Comparison of ENCODE assay signal across 1 fruit fly cellular context in the genomic region with DNA sequence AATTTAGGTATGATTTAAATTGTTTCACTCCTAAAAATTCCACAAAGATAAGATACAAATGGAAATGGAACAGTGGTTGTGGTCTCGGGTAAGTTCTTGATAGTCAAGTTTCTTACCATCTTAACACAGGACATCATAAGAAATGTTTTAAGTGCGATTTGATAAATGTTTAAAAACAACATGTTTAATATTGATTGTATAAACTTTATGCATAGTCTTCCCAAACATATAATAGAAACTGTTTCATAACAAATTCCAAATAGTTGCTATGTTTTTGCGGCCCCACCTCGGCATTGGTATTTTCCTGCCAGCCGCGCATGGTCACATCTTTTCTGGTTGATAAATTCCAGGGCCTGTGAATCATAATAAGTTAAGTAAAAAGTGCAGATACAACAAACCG.
A peak's percentile ranks its signal among the peaks of the same experiment; 100 is the strongest.
TF ChIP-seq lines count a peak whose summit lies in the region.

A gene (plus strand): TSS at position 318 of the 400 bp plus-strand sequence.

TF ChIP-seq in whole organism, embryonic, 481 proteins besides CTCF, POLR2A, EP300 and RAD21 (continued from another document and continues in another):
- TF ChIP-seq Hr78 (GFP tag; optimal IDR thresholded peaks at IDR 0.05; lab: Kevin White, UChicago) = no peak
- no peak for TF ChIP-seq cwo (GFP tag; optimal IDR thresholded peaks at IDR 0.05; lab: Kevin White, UChicago)
- TF ChIP-seq CG17612 (GFP tag; IDR thresholded peaks at IDR 0.05; lab: Robert Waterston, UW) = no peak
- TF ChIP-seq Ets97D (GFP tag; optimal IDR thresholded peaks at IDR 0.05; lab: Kevin White, UChicago) = peak; percentile 57
- peak; percentile 65 for TF ChIP-seq CG2116 (GFP tag; optimal IDR thresholded peaks at IDR 0.05; lab: Kevin White, UChicago)
- no peak for TF ChIP-seq Nf-YB (GFP tag; optimal IDR thresholded peaks at IDR 0.05; lab: Kevin White, UChicago)
- TF ChIP-seq Nf-YA (GFP tag; IDR thresholded peaks at IDR 0.05; lab: Robert Waterston, UW) = no peak
- TF ChIP-seq ap (GFP tag; IDR thresholded peaks at IDR 0.05; lab: Robert Waterston, UW) = peak; percentile 37
- TF ChIP-seq trem (tag; optimal IDR thresholded peaks at IDR 0.05; lab: Kevin White, UChicago) = peak; percentile 89
- TF ChIP-seq Eip74EF (GFP tag; optimal IDR thresholded peaks at IDR 0.05; lab: Kevin White, UChicago) = no peak
- no peak for TF ChIP-seq jing (GFP tag; optimal IDR thresholded peaks at IDR 0.05; lab: Kevin White, UChicago)
- TF ChIP-seq chm (GFP tag; IDR thresholded peaks at IDR 0.05; lab: Robert Waterston, UW) = no peak
- TF ChIP-seq amos (GFP tag; IDR thresholded peaks at IDR 0.05; lab: Robert Waterston, UW; ENCODE audit: partially characterized antibody) = no peak
- TF ChIP-seq HLH4C (GFP tag; IDR thresholded peaks at IDR 0.05; lab: Robert Waterston, UW; ENCODE audit: partially characterized antibody) = no peak
- no peak for TF ChIP-seq ato (GFP tag; IDR thresholded peaks at IDR 0.05; lab: Robert Waterston, UW; ENCODE audit: partially characterized antibody)
- TF ChIP-seq gcm2 (GFP tag; optimal IDR thresholded peaks at IDR 0.05; lab: Kevin White, UChicago) = no peak
- peak; percentile 27 for TF ChIP-seq CG15601 (tag; optimal IDR thresholded peaks at IDR 0.05; lab: Kevin White, UChicago)
- TF ChIP-seq onecut (GFP tag; IDR thresholded peaks at IDR 0.05; lab: Robert Waterston, UW) = no peak
- TF ChIP-seq ewg (GFP tag; optimal IDR thresholded peaks at IDR 0.05; lab: Kevin White, UChicago) = peak; percentile 43
- TF ChIP-seq CG8765 (GFP tag; IDR thresholded peaks at IDR 0.05; lab: Robert Waterston, UW) = peak; percentile 42; the same call in 1 of the 2 replicates
- TF ChIP-seq CG4404 (GFP tag; IDR thresholded peaks at IDR 0.05; lab: Robert Waterston, UW) = no peak
- peak; percentile 68 for TF ChIP-seq CG3847 (GFP tag; IDR thresholded peaks at IDR 0.05; lab: Robert Waterston, UW)
- peak; percentile 35; the same call in 1 of the 3 replicates for TF ChIP-seq CG11695 (GFP tag; IDR thresholded peaks at IDR 0.05; lab: Robert Waterston, UW)
- no peak for TF ChIP-seq sim (GFP tag; IDR thresholded peaks at IDR 0.05; lab: Robert Waterston, UW)
- TF ChIP-seq CG14965 (GFP tag; optimal IDR thresholded peaks at IDR 0.05; lab: Kevin White, UChicago; ENCODE audit: borderline replicate concordance) = no peak
- peak; percentile 62 for TF ChIP-seq Xbp1 (GFP tag; optimal IDR thresholded peaks at IDR 0.05; lab: Kevin White, UChicago)
- peak; percentile 22 for TF ChIP-seq CG15696 (tag; optimal IDR thresholded peaks at IDR 0.05; lab: Kevin White, UChicago)
- TF ChIP-seq PHDP (tag; optimal IDR thresholded peaks at IDR 0.05; lab: Kevin White, UChicago) = no peak
- no peak for TF ChIP-seq Stat92E (GFP tag; optimal IDR thresholded peaks at IDR 0.05; lab: Kevin White, UChicago)
- TF ChIP-seq CG8359 (GFP tag; optimal IDR thresholded peaks at IDR 0.05; lab: Kevin White, UChicago; ENCODE audit: borderline replicate concordance) = no peak
- TF ChIP-seq CG2712 (tag; optimal IDR thresholded peaks at IDR 0.05; lab: Kevin White, UChicago) = no peak
- TF ChIP-seq CG42726 (GFP tag; IDR thresholded peaks at IDR 0.05; lab: Robert Waterston, UW; ENCODE audit: partially characterized antibody) = no peak
- TF ChIP-seq zf30C (GFP tag; optimal IDR thresholded peaks at IDR 0.05; lab: Kevin White, UChicago) = no peak
- peak; percentile 4 for TF ChIP-seq cato (GFP tag; optimal IDR thresholded peaks at IDR 0.05; lab: Kevin White, UChicago; ENCODE audit: borderline replicate concordance)
- TF ChIP-seq her (GFP tag; optimal IDR thresholded peaks at IDR 0.05; lab: Kevin White, UChicago) = peak; percentile 22
- TF ChIP-seq Chrac-16 (GFP tag; optimal IDR thresholded peaks at IDR 0.05; lab: Kevin White, UChicago) = peak; percentile 23
- TF ChIP-seq inv (GFP tag; IDR thresholded peaks at IDR 0.05; lab: Robert Waterston, UW; ENCODE audit: partially characterized antibody) = no peak
- TF ChIP-seq NfI (GFP tag; optimal IDR thresholded peaks at IDR 0.05; lab: Kevin White, UChicago) = no peak
- no peak for TF ChIP-seq CG17568 (GFP tag; optimal IDR thresholded peaks at IDR 0.05; lab: Kevin White, UChicago)
- TF ChIP-seq CG8281 (tag; optimal IDR thresholded peaks at IDR 0.05; lab: Kevin White, UChicago) = no peak
- TF ChIP-seq pb (GFP tag; optimal IDR thresholded peaks at IDR 0.05; lab: Kevin White, UChicago) = no peak
- peak; percentile 50 for TF ChIP-seq CHES-1-like (GFP tag; optimal IDR thresholded peaks at IDR 0.05; lab: Kevin White, UChicago)
- no peak for TF ChIP-seq Sry-β (GFP tag; optimal IDR thresholded peaks at IDR 0.05; lab: Kevin White, UChicago)
- TF ChIP-seq Doc3 (GFP tag; IDR thresholded peaks at IDR 0.05; lab: Robert Waterston, UW; ENCODE audit: partially characterized antibody) = no peak
- peak; percentile 69 for TF ChIP-seq nerfin-1 (tag; optimal IDR thresholded peaks at IDR 0.05; lab: Kevin White, UChicago)
- no peak for TF ChIP-seq Sox102F (GFP tag; optimal IDR thresholded peaks at IDR 0.05; lab: Kevin White, UChicago)
- TF ChIP-seq stc (GFP tag; IDR thresholded peaks at IDR 0.05; lab: Robert Waterston, UW) = peak; percentile 28; the same call in 1 of the 2 replicates
- peak; percentile 29; the same call in 1 of the 3 replicates for TF ChIP-seq croc (GFP tag; conservative IDR thresholded peaks at IDR 0.05; lab: Robert Waterston, UW)
- peak; percentile 60 for TF ChIP-seq Myb (GFP tag; optimal IDR thresholded peaks at IDR 0.05; lab: Kevin White, UChicago)
- no peak for TF ChIP-seq Drgx (GFP tag; IDR thresholded peaks at IDR 0.05; lab: Robert Waterston, UW)
- peak; percentile 74 for TF ChIP-seq CG10366 (GFP tag; IDR thresholded peaks at IDR 0.05; lab: Robert Waterston, UW)
- peak; percentile 50 for TF ChIP-seq dmrt11E (tag; optimal IDR thresholded peaks at IDR 0.05; lab: Kevin White, UChicago)
- peak; percentile 63 for TF ChIP-seq CG10267 (tag; optimal IDR thresholded peaks at IDR 0.05; lab: Kevin White, UChicago)
- no peak for TF ChIP-seq MTF-1 (GFP tag; optimal IDR thresholded peaks at IDR 0.05; lab: Kevin White, UChicago; ENCODE audit: borderline replicate concordance)
- TF ChIP-seq slbo (GFP tag; IDR thresholded peaks at IDR 0.05; lab: Robert Waterston, UW) = peak; percentile 85
- no peak for TF ChIP-seq CG17912 (GFP tag; optimal IDR thresholded peaks at IDR 0.05; lab: Kevin White, UChicago)
- TF ChIP-seq CG15479 (GFP tag; optimal IDR thresholded peaks at IDR 0.05; lab: Kevin White, UChicago) = no peak
- TF ChIP-seq BEAF-32 (GFP tag; optimal IDR thresholded peaks at IDR 0.05; lab: Kevin White, UChicago) = peak; percentile 18
- no peak for TF ChIP-seq CG33557 (GFP tag; optimal IDR thresholded peaks at IDR 0.05; lab: Kevin White, UChicago)
- TF ChIP-seq HLH54F (GFP tag; optimal IDR thresholded peaks at IDR 0.05; lab: Kevin White, UChicago) = peak; percentile 61
- no peak for TF ChIP-seq CG7745 (tag; optimal IDR thresholded peaks at IDR 0.05; lab: Kevin White, UChicago)
- TF ChIP-seq CG7839 (tag; optimal IDR thresholded peaks at IDR 0.05; lab: Kevin White, UChicago) = peak; percentile 57
- TF ChIP-seq CG3726 (GFP tag; IDR thresholded peaks at IDR 0.05; lab: Robert Waterston, UW) = no peak
- peak; percentile 20 for TF ChIP-seq Max (GFP tag; optimal IDR thresholded peaks at IDR 0.05; lab: Kevin White, UChicago)
- no peak for TF ChIP-seq ash1 (GFP tag; optimal IDR thresholded peaks at IDR 0.05; lab: Kevin White, UChicago)
- peak; percentile 80 for TF ChIP-seq gfzf (GFP tag; optimal IDR thresholded peaks at IDR 0.05; lab: Kevin White, UChicago)
- no peak for TF ChIP-seq nom (GFP tag; optimal IDR thresholded peaks at IDR 0.05; lab: Kevin White, UChicago)
- peak; percentile 3 for TF ChIP-seq CG30431 (GFP tag; optimal IDR thresholded peaks at IDR 0.05; lab: Kevin White, UChicago)
- TF ChIP-seq pzg (GFP tag; optimal IDR thresholded peaks at IDR 0.05; lab: Kevin White, UChicago) = peak; percentile 66
- peak; percentile 74; the same call in 2 of the 3 replicates for TF ChIP-seq tgo (GFP tag; IDR thresholded peaks at IDR 0.05; lab: Robert Waterston, UW)
- TF ChIP-seq bowl (GFP tag; IDR thresholded peaks at IDR 0.05; lab: Robert Waterston, UW) = no peak
- peak; percentile 35 for TF ChIP-seq Asciz (GFP tag; optimal IDR thresholded peaks at IDR 0.05; lab: Kevin White, UChicago)
- peak; percentile 39 for TF ChIP-seq Six4 (GFP tag; optimal IDR thresholded peaks at IDR 0.05; lab: Kevin White, UChicago)
- TF ChIP-seq dati (GFP tag; IDR thresholded peaks at IDR 0.05; lab: Robert Waterston, UW) = no peak
- no peak for TF ChIP-seq bcd (GFP tag; optimal IDR thresholded peaks at IDR 0.05; lab: Kevin White, UChicago)
- TF ChIP-seq TFAM (GFP tag; optimal IDR thresholded peaks at IDR 0.05; lab: Kevin White, UChicago) = no peak
- peak; percentile 22 for TF ChIP-seq CG12104 (GFP tag; optimal IDR thresholded peaks at IDR 0.05; lab: Kevin White, UChicago)
- peak; percentile 60 for TF ChIP-seq CG11247 (GFP tag; IDR thresholded peaks at IDR 0.05; lab: Robert Waterston, UW)
- TF ChIP-seq CG7556 (GFP tag; optimal IDR thresholded peaks at IDR 0.05; lab: Kevin White, UChicago) = peak; percentile 30
- peak; percentile 7 for TF ChIP-seq gsb-n (tag; optimal IDR thresholded peaks at IDR 0.05; lab: Kevin White, UChicago)
- TF ChIP-seq Bteb2 (GFP tag; optimal IDR thresholded peaks at IDR 0.05; lab: Kevin White, UChicago) = peak; percentile 13
- peak; percentile 69 for TF ChIP-seq CG15514 (GFP tag; optimal IDR thresholded peaks at IDR 0.05; lab: Kevin White, UChicago)
- TF ChIP-seq kah (GFP tag; optimal IDR thresholded peaks at IDR 0.05; lab: Kevin White, UChicago) = no peak
- TF ChIP-seq ken (GFP tag; IDR thresholded peaks at IDR 0.05; lab: Robert Waterston, UW) = peak; percentile 85
- TF ChIP-seq CG12769 (tag; optimal IDR thresholded peaks at IDR 0.05; lab: Kevin White, UChicago) = no peak
- peak; percentile 92 for TF ChIP-seq Med (GFP tag; lab: Kevin White, UChicago)
- peak; percentile 26 for TF ChIP-seq Sin3A (optimal IDR thresholded peaks at IDR 0.05; lab: Kevin White, UChicago)
- no peak for TF ChIP-seq caup (GFP tag; optimal IDR thresholded peaks at IDR 0.05; lab: Kevin White, UChicago; ENCODE audit: severe bottlenecking)
- no peak for TF ChIP-seq CG10959 (GFP tag; IDR thresholded peaks at IDR 0.05; lab: Robert Waterston, UW)
- no peak for TF ChIP-seq CG2129 (GFP tag; IDR thresholded peaks at IDR 0.05; lab: Robert Waterston, UW; ENCODE audit: partially characterized antibody)
- TF ChIP-seq Bgb (GFP tag; IDR thresholded peaks at IDR 0.05; lab: Robert Waterston, UW; ENCODE audit: partially characterized antibody) = no peak
- TF ChIP-seq CG4328 (GFP tag; optimal IDR thresholded peaks at IDR 0.05; lab: Kevin White, UChicago) = no peak
- TF ChIP-seq Bdp1 (GFP tag; optimal IDR thresholded peaks at IDR 0.05; lab: Kevin White, UChicago) = no peak
- no peak for TF ChIP-seq odd (GFP tag; optimal IDR thresholded peaks at IDR 0.05; lab: Kevin White, UChicago)
- peak; percentile 64 for TF ChIP-seq lilli (GFP tag; optimal IDR thresholded peaks at IDR 0.05; lab: Kevin White, UChicago)
- peak; percentile 79 for TF ChIP-seq CG9932 (GFP tag; IDR thresholded peaks at IDR 0.05; lab: Robert Waterston, UW)
- peak; percentile 23 for TF ChIP-seq chn (GFP tag; optimal IDR thresholded peaks at IDR 0.05; lab: Kevin White, UChicago)
- peak; percentile 39 for TF ChIP-seq CG9609 (GFP tag; optimal IDR thresholded peaks at IDR 0.05; lab: Kevin White, UChicago)
- peak; percentile 59; the same call in 1 of the 3 replicates for TF ChIP-seq Mrtf (GFP tag; IDR thresholded peaks at IDR 0.05; lab: Robert Waterston, UW)
- no peak for TF ChIP-seq insv (GFP tag; optimal IDR thresholded peaks at IDR 0.05; lab: Kevin White, UChicago)
- TF ChIP-seq Scr (GFP tag; IDR thresholded peaks at IDR 0.05; lab: Robert Waterston, UW; ENCODE audit: partially characterized antibody) = no peak
- peak; percentile 73 for TF ChIP-seq Aef1 (GFP tag; IDR thresholded peaks at IDR 0.05; lab: Robert Waterston, UW)
- no peak for TF ChIP-seq HHEX (GFP tag; optimal IDR thresholded peaks at IDR 0.05; lab: Kevin White, UChicago)
- TF ChIP-seq Hmx (GFP tag; optimal IDR thresholded peaks at IDR 0.05; lab: Kevin White, UChicago) = peak; percentile 18
- TF ChIP-seq sc (optimal IDR thresholded peaks at IDR 0.05; lab: Kevin White, UChicago) = no peak
- no peak for TF ChIP-seq sc (GFP tag; optimal IDR thresholded peaks at IDR 0.05; lab: Kevin White, UChicago)
- TF ChIP-seq CG9817 (tag; optimal IDR thresholded peaks at IDR 0.05; lab: Kevin White, UChicago) = peak; percentile 56
- TF ChIP-seq CG15073 (GFP tag; optimal IDR thresholded peaks at IDR 0.05; lab: Kevin White, UChicago) = no peak
- TF ChIP-seq az2 (GFP tag; optimal IDR thresholded peaks at IDR 0.05; lab: Kevin White, UChicago) = peak; percentile 67
- TF ChIP-seq CG1792 (GFP tag; optimal IDR thresholded peaks at IDR 0.05; lab: Kevin White, UChicago) = no peak
- TF ChIP-seq ATbp (GFP tag; optimal IDR thresholded peaks at IDR 0.05; lab: Kevin White, UChicago) = no peak
- TF ChIP-seq CG17328 (GFP tag; IDR thresholded peaks at IDR 0.05; lab: Robert Waterston, UW) = peak; percentile 80
- TF ChIP-seq dmrt99B (tag; optimal IDR thresholded peaks at IDR 0.05; lab: Kevin White, UChicago) = no peak
- TF ChIP-seq CG6272 (GFP tag; IDR thresholded peaks at IDR 0.05; lab: Robert Waterston, UW) = no peak
- TF ChIP-seq CG10654 (GFP tag; optimal IDR thresholded peaks at IDR 0.05; lab: Kevin White, UChicago) = peak; percentile 45
- peak; percentile 4 for TF ChIP-seq CG17385 (GFP tag; optimal IDR thresholded peaks at IDR 0.05; lab: Kevin White, UChicago)
- TF ChIP-seq C15 (GFP tag; IDR thresholded peaks at IDR 0.05; lab: Robert Waterston, UW) = peak; percentile 54; the same call in 1 of the 3 replicates
- TF ChIP-seq bsh (GFP tag; optimal IDR thresholded peaks at IDR 0.05; lab: Kevin White, UChicago) = peak in 1 of 2 experiments; percentile 55
- TF ChIP-seq CG16863 (GFP tag; optimal IDR thresholded peaks at IDR 0.05; lab: Kevin White, UChicago) = peak; percentile 15
- no peak for TF ChIP-seq twi (tag; optimal IDR thresholded peaks at IDR 0.05; lab: Kevin White, UChicago)
- TF ChIP-seq Ssrp (tag; optimal IDR thresholded peaks at IDR 0.05; lab: Kevin White, UChicago) = peak; percentile 41
- no peak for TF ChIP-seq Usf (GFP tag; optimal IDR thresholded peaks at IDR 0.05; lab: Kevin White, UChicago)
- TF ChIP-seq Awh (GFP tag; IDR thresholded peaks at IDR 0.05; lab: Robert Waterston, UW) = no peak
- no peak for TF ChIP-seq schlank (tag; optimal IDR thresholded peaks at IDR 0.05; lab: Kevin White, UChicago)
- no peak for TF ChIP-seq pan (optimal IDR thresholded peaks at IDR 0.05; lab: Kevin White, UChicago)
- no peak for TF ChIP-seq pan (GFP tag; optimal IDR thresholded peaks at IDR 0.05 in 1 of 2, IDR thresholded peaks at IDR 0.05 in 1 of 2)
- no peak for TF ChIP-seq CG12071 (GFP tag; optimal IDR thresholded peaks at IDR 0.05; lab: Kevin White, UChicago)
